Worm (Caenorhabditis elegans): ENCODE measurements around the gene Y54G11A.14.

The Y54G11A.14 gene

DNA sequence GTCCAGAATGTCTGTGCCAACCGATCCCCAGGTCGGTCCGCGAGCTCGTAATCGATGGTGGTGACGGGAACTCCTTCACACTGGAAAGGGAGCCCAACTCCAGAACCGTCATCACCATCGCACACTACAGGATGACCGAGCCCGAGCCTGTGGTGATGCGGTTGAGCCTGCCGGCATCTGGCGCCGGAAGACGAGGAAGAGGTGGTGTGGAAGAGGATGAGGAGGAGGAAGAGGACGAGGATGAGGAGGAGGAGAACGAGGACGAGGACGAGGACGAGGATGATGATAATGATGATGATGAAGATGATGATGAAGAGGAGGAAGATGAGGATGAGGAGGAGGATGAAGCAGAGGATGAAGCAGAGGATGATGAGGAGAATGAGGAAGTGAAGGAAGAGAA lies at the start of gene Y54G11A.14:
TSS of gene Y54G11A.14 (plus strand) at position 132 of the 400 bp plus-strand sequence.
- no peak for TF ChIP-seq elt-1 (tag; optimal IDR thresholded peaks at IDR 0.05)
- no peak for TF ChIP-seq F13H6.1 (tag; optimal IDR thresholded peaks at IDR 0.05)
- no peak for TF ChIP-seq unc-62 (GFP tag; optimal IDR thresholded peaks at IDR 0.05)
- no peak for TF ChIP-seq ZK546.5 (tag; optimal IDR thresholded peaks at IDR 0.05)
- no peak for TF ChIP-seq mbf-1 (tag; optimal IDR thresholded peaks at IDR 0.05)
- TF ChIP-seq nhr-23 (tag; optimal IDR thresholded peaks at IDR 0.05), result no peak
- no peak for TF ChIP-seq gmeb-1 (tag; optimal IDR thresholded peaks at IDR 0.05)
- TF ChIP-seq zag-1 (tag; optimal IDR thresholded peaks at IDR 0.05), result no peak
- no peak for TF ChIP-seq lsy-2 (tag; optimal IDR thresholded peaks at IDR 0.05)
- no peak for TF ChIP-seq sem-4 (tag; optimal IDR thresholded peaks at IDR 0.05)

DNA sequence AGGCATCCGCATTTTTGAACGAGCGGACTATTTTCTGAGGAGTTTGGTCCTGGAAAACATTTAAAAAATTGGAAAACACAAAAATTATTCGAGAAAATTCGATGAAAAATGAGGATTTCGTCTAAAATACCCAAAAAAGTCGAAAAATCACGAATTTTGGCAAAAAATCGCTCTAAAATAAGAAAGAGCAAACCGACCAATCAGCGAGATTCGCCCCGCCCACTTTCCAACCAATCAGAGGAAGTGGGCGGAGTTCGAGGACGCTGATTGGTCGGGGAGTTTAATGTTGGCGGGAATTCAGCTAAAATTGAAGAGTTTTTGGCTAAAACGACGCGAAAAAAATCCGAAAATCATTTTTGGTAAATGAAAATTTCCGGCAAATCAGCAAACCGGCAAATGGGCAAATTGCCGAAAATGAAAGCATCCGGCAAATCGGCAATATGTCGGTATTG lies 48.8 kb upstream of the Y54G11A.14 start, which contains the start of gene Y54G11A.1:
TSS of gene Y54G11A.1 (minus strand) at position 51 of the 452 bp plus-strand sequence.
- no peak for TF ChIP-seq C34F6.9 (tag; optimal IDR thresholded peaks at IDR 0.05)
- TF ChIP-seq ZK546.5 (tag; optimal IDR thresholded peaks at IDR 0.05), result no peak
- no peak for TF ChIP-seq unc-62 (GFP tag; optimal IDR thresholded peaks at IDR 0.05)
- no peak for TF ChIP-seq alr-1 (tag; optimal IDR thresholded peaks at IDR 0.05)
- TF ChIP-seq nhr-237 (tag; optimal IDR thresholded peaks at IDR 0.05), result no peak
- no peak for TF ChIP-seq nhr-10 (tag; optimal IDR thresholded peaks at IDR 0.05)
- no peak for TF ChIP-seq nhr-6 (tag; optimal IDR thresholded peaks at IDR 0.05)
- no peak for TF ChIP-seq skn-1 (tag; optimal IDR thresholded peaks at IDR 0.05)
- TF ChIP-seq ama-1 (optimal IDR thresholded peaks at IDR 0.05), result no peak
- no peak for TF ChIP-seq egl-27 (tag; optimal IDR thresholded peaks at IDR 0.05)
- no peak for TF ChIP-seq ceh-16 (tag; optimal IDR thresholded peaks at IDR 0.05)
- TF ChIP-seq unc-55 (GFP tag; optimal IDR thresholded peaks at IDR 0.05), result no peak

DNA sequence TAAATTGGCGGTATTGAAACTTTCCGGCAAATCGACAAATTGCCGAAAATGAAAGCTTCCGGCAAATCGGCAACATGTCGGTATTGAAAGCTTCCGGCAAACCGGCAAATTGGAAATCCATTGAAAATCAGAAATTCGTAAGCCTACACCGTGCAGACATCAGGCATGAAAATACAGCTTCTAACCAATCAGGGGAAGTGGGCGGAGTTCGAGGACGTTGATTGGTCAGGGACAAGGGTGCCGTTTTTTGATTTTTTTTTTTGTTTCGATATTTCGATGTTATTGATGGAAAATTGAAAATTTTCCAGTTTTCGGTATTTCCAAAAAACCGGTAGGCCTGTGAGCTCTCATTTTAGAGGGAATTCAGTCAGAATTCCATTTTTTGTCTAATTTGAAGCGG lies 48.1 kb upstream of the Y54G11A.14 start:
- TF ChIP-seq elt-1 (tag; optimal IDR thresholded peaks at IDR 0.05) (no peak), C34F6.9 (tag; optimal IDR thresholded peaks at IDR 0.05) (no peak), lin-11 (tag; optimal IDR thresholded peaks at IDR 0.05) (no peak), zag-1 (tag; optimal IDR thresholded peaks at IDR 0.05) (no peak), ztf-4 (tag; optimal IDR thresholded peaks at IDR 0.05) (no peak), ztf-11 (tag; optimal IDR thresholded peaks at IDR 0.05) (no peak), fos-1 (tag; optimal IDR thresholded peaks at IDR 0.05) (no peak), mdl-1 (tag; optimal IDR thresholded peaks at IDR 0.05) (no peak), Y55F3AM.14 (GFP tag; optimal IDR thresholded peaks at IDR 0.05) (no peak), ZK546.5 (tag; optimal IDR thresholded peaks at IDR 0.05) (no peak), elt-3 (tag; optimal IDR thresholded peaks at IDR 0.05) (no peak), sma-9 (GFP tag; optimal IDR thresholded peaks at IDR 0.05) (no peak), sma-9 (tag; optimal IDR thresholded peaks at IDR 0.05) (no peak), nhr-23 (tag; optimal IDR thresholded peaks at IDR 0.05) (no peak)

DNA sequence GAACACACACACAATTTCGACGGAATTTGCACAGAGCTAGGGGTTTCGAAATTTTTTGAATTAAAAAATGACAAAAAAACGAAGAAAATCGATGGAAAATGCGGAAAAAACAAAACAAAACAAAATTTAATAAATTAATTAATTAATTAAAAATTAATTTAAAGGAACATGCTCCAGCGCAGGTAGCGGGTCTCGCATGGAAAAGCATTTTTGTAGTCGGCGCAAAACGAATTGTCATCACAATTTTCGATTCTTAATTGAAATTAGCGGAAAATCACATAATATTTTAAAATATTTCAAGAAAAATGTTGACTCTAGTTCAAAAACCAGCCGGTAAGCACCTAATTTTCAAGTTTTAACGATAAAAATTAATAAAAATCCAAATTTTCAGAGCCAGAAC lies 41.5 kb upstream of the Y54G11A.14 start, which contains the start of gene Y54G11A.3:
TSS of gene Y54G11A.3 (plus strand) at position 213 of the 400 bp plus-strand sequence.
- TF ChIP-seq lin-11 (tag; optimal IDR thresholded peaks at IDR 0.05), result no peak
- no peak for TF ChIP-seq ceh-16 (tag; optimal IDR thresholded peaks at IDR 0.05)
- no peak for TF ChIP-seq nhr-10 (tag; optimal IDR thresholded peaks at IDR 0.05)
- TF ChIP-seq ztf-4 (tag; optimal IDR thresholded peaks at IDR 0.05), result no peak
- TF ChIP-seq crh-2 (tag; optimal IDR thresholded peaks at IDR 0.05), result no peak
- TF ChIP-seq unc-55 (GFP tag; optimal IDR thresholded peaks at IDR 0.05), result no peak
- TF ChIP-seq lin-39 (tag; optimal IDR thresholded peaks at IDR 0.05), result no peak
- TF ChIP-seq ztf-1 (GFP tag; conservative IDR thresholded peaks at IDR 0.05), result no peak
- no peak for TF ChIP-seq nhr-12 (tag; optimal IDR thresholded peaks at IDR 0.05)

DNA sequence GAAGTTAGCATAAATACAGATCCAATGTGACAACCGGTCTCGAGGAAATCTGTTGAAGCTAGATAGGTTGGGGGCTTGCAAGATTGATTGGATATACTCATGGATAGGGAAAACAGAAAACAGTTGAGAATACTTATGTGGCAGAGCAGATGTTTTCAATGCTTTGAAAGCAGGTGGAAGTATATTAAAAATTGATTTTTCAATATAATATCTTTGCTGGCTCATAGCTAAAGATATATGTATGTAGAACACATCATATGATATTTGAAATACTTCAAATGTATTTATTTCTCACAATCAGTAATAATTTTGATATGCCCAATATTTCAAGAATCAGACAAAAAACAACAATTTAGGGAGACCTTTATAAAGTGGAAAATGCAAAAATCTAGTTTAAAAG lies 30.7 kb upstream of the Y54G11A.14 start, which contains the start of gene srh-41:
TSS of gene srh-41 (minus strand) at position 101 of the 400 bp plus-strand sequence.
- no peak for TF ChIP-seq fos-1 (tag; optimal IDR thresholded peaks at IDR 0.05)
- no peak for TF ChIP-seq nhr-6 (tag; optimal IDR thresholded peaks at IDR 0.05)
- no peak for TF ChIP-seq skn-1 (tag; optimal IDR thresholded peaks at IDR 0.05)
- TF ChIP-seq zag-1 (tag; optimal IDR thresholded peaks at IDR 0.05), result no peak
- TF ChIP-seq dmd-4 (tag; optimal IDR thresholded peaks at IDR 0.05), result no peak
- no peak for TF ChIP-seq lsy-2 (tag; optimal IDR thresholded peaks at IDR 0.05)
- TF ChIP-seq Y55F3AM.14 (GFP tag; optimal IDR thresholded peaks at IDR 0.05), result no peak
- TF ChIP-seq peb-1 (tag; optimal IDR thresholded peaks at IDR 0.05), result no peak
- TF ChIP-seq C34F6.9 (tag; optimal IDR thresholded peaks at IDR 0.05), result no peak
- no peak for TF ChIP-seq nhr-11 (tag; optimal IDR thresholded peaks at IDR 0.05)
- TF ChIP-seq ztf-4 (tag; optimal IDR thresholded peaks at IDR 0.05), result no peak
- no peak for TF ChIP-seq gmeb-1 (tag; optimal IDR thresholded peaks at IDR 0.05)

All from whole organism, L2 larva.